Worm (Caenorhabditis elegans): ENCODE measurements around the gene Y60A3A.16.

DNA sequence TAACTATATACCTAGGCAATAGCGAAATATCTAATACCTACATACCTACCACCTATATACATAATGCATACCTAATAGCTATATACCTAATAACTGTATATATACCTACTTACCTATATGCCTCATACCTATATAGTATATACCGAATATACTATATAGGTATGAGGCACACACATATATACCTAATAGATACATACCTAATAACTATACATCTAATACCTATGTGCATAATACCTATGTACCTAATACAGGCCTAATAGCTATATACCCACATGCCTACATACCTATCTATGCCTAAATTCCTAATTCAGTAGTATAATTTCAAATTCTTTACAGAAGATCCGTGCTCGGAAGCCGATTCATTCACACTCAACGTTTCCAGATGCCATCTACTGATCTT lies 32.0 kb upstream of the Y60A3A.16 start:
- no peak for TF ChIP-seq him-1 (tag; optimal IDR thresholded peaks at IDR 0.05)
- TF ChIP-seq W03F9.2 (tag; optimal IDR thresholded peaks at IDR 0.05), result no peak
- TF ChIP-seq dao-5 (tag; optimal IDR thresholded peaks at IDR 0.05), result no peak

Measured in whole organism, L4/young adult.